Fruit fly (Drosophila melanogaster) whole organism, embryonic: Measurements from ENCODE around the gene Nsf2.

Experiments used
- CG11085 ChIP-seq: fragments of 200-800 bp; sonication (Bioruptor generic); IDR thresholded peaks from 2 replicates; pipeline ENCODE4 v1.3.6; 2022; ENCODE audit warnings: missing biosample characterization, missing genetic modification characterization
- CG11093 ChIP-seq: fragments of 200-800 bp; sonication (Bioruptor generic); IDR thresholded peaks from 3 replicates; pipeline ENCODE4 v1.3.6; 2022; ENCODE audit warnings: missing biosample characterization, missing genetic modification characterization
- CG12391 ChIP-seq: fragments of 200-800 bp; sonication (Bioruptor generic); optimal IDR thresholded peaks from 3 replicates; lab custom pipeline; 2018; ENCODE audit warnings: missing biosample characterization, mild to moderate bottlenecking, missing genetic modification characterization, moderate library complexity
- CG14050 ChIP-seq: fragments of 200-800 bp; sonication (Bioruptor generic); IDR thresholded peaks from 3 replicates; pipeline ENCODE4 v1.3.6; 2022; ENCODE audit warnings: missing biosample characterization, missing genetic modification characterization
- CG15269 ChIP-seq: fragments of 200-800 bp; sonication (Bioruptor generic); optimal IDR thresholded peaks from 2 replicates; lab custom pipeline; 2018; ENCODE audit warnings: missing biosample characterization, mild to moderate bottlenecking, missing genetic modification characterization, moderate library complexity
- CG15601 ChIP-seq: fragments of 200-800 bp; sonication (Bioruptor generic); optimal IDR thresholded peaks from 3 replicates; lab custom pipeline; 2019; ENCODE audit warnings: missing biosample characterization, mild to moderate bottlenecking, missing genetic modification characterization, moderate library complexity
- CG1603 ChIP-seq: fragments of 200-800 bp; sonication (Bioruptor generic); optimal IDR thresholded peaks from 2 replicates; lab custom pipeline; 2019; ENCODE audit warnings: missing biosample characterization, mild to moderate bottlenecking, missing genetic modification characterization, moderate library complexity
- CG16815 ChIP-seq: fragments of 200-800 bp; sonication (Bioruptor generic); optimal IDR thresholded peaks from 3 replicates; lab custom pipeline; 2017; ENCODE audit warnings: missing biosample characterization, mild to moderate bottlenecking, missing genetic modification characterization
- CG17186 ChIP-seq: fragments of 200-800 bp; sonication (Bioruptor generic); optimal IDR thresholded peaks from 3 replicates; lab custom pipeline; 2017; ENCODE audit warnings: missing biosample characterization, missing genetic modification reagents, missing genetic modification characterization
- CG17361 ChIP-seq: fragments of 200-800 bp; sonication (Bioruptor generic); IDR thresholded peaks from 3 replicates; pipeline ENCODE4 v1.3.6; 2022; ENCODE audit warnings: missing biosample characterization, missing genetic modification characterization
- CG18262 ChIP-seq: fragments of 200-800 bp; optimal IDR thresholded peaks from 3 replicates; lab custom pipeline; 2019; ENCODE audit warnings: missing biosample characterization, mild to moderate bottlenecking, missing genetic modification characterization, moderate library complexity
- CG31441 ChIP-seq: fragments of 200-800 bp; sonication (Bioruptor generic); IDR thresholded peaks from 2 replicates; pipeline ENCODE4 v1.3.6; 2022; ENCODE audit warnings: missing biosample characterization, missing genetic modification characterization
- CG3726 ChIP-seq: fragments of 200-800 bp; sonication (Bioruptor generic); IDR thresholded peaks from 3 replicates; pipeline ENCODE4, ENCODE4 v1.3.6; 2022; ENCODE audit warnings: missing biosample characterization, missing genetic modification characterization
- CG7357 ChIP-seq: fragments of 200-800 bp; sonication (Bioruptor generic); IDR thresholded peaks from 3 replicates; pipeline ENCODE4 v1.3.6; 2022; ENCODE audit warnings: missing biosample characterization, missing genetic modification characterization
- CG7556 ChIP-seq: fragments of 200-800 bp; sonication (Bioruptor generic); optimal IDR thresholded peaks from 2 replicates; lab custom pipeline; 2017; ENCODE audit warnings: missing biosample characterization, mild to moderate bottlenecking, missing genetic modification characterization
- CG7928 ChIP-seq: fragments of 200-800 bp; sonication (Bioruptor generic); optimal IDR thresholded peaks from 2 replicates; lab custom pipeline; 2017; ENCODE audit warnings: missing biosample characterization, mild to moderate bottlenecking, missing genetic modification characterization
- CG8944 ChIP-seq: fragments of 200-800 bp; sonication (Bioruptor generic); optimal IDR thresholded peaks from 3 replicates; lab custom pipeline; 2016; ENCODE audit warnings: missing biosample characterization, missing genetic modification characterization
- D19A ChIP-seq: fragments of 200-800 bp; optimal IDR thresholded peaks from 3 replicates; lab custom pipeline; 2019; ENCODE audit warnings: missing biosample characterization, mild to moderate bottlenecking, missing genetic modification characterization, moderate library complexity
- Dip3 ChIP-seq: fragments of 200-800 bp; sonication (Bioruptor generic); optimal IDR thresholded peaks from 3 replicates; lab custom pipeline; 2016; ENCODE audit warnings: missing biosample characterization, missing genetic modification characterization
- Ets65A ChIP-seq: fragments of 200-800 bp; sonication (Bioruptor generic); peaks from one replicate; lab custom pipeline; 2016; ENCODE audit warnings: missing biosample characterization, missing genetic modification characterization
- Fer1 ChIP-seq: fragments of 200-800 bp; sonication (Bioruptor generic); optimal IDR thresholded peaks from 2 replicates; lab custom pipeline; 2017; ENCODE audit warnings: missing biosample characterization, mild to moderate bottlenecking, missing genetic modification characterization
- H15 ChIP-seq: fragments of 200-800 bp; sonication (Bioruptor generic); IDR thresholded peaks from 3 replicates; pipeline ENCODE4 v1.3.6; 2022; ENCODE audit warnings: missing biosample characterization, missing genetic modification characterization
- Hr78 ChIP-seq, 2 experiments: fragments of 200-800 bp in 1 of 2; fragments of >200 bp in 1 of 2; sonication (Bioruptor generic) in 1 of 2; optimal IDR thresholded peaks; 2 replicates each; lab custom pipeline; 2017 to 2019; ENCODE audit warnings: missing biosample characterization in 2 of 2, missing genetic modification characterization in 2 of 2, mild to moderate bottlenecking in 1 of 2, moderate library complexity in 1 of 2
- Med ChIP-seq: fragments of 200-800 bp; sonication (Bioruptor generic); peaks from one replicate; lab custom pipeline; 2016; ENCODE audit warnings: missing biosample characterization, missing genetic modification characterization, mild to moderate bottlenecking, inconsistent platforms, moderate library complexity
- NfI ChIP-seq: fragments of 200-800 bp; sonication (Bioruptor generic); optimal IDR thresholded peaks from 3 replicates; lab custom pipeline; 2018; ENCODE audit warnings: missing biosample characterization, mild to moderate bottlenecking, missing genetic modification characterization, moderate library complexity
- Opbp ChIP-seq: fragments of 200-800 bp; sonication (Bioruptor generic); IDR thresholded peaks from 3 replicates; pipeline ENCODE4 v1.3.6; 2022; ENCODE audit warnings: missing biosample characterization, missing genetic modification characterization; ENCODE audit not compliant: partially characterized antibody
- Optix ChIP-seq: fragments of 200-800 bp; sonication (Bioruptor generic); IDR thresholded peaks from 3 replicates; pipeline ENCODE4 v1.3.6; 2022; ENCODE audit warnings: missing biosample characterization, missing genetic modification characterization
- Side ChIP-seq: fragments of 200-800 bp; sonication (Bioruptor generic); optimal IDR thresholded peaks from 2 replicates; lab custom pipeline; 2016; ENCODE audit warnings: missing biosample characterization, missing genetic modification characterization
- Ssrp ChIP-seq: fragments of 200-800 bp; sonication (Bioruptor generic); optimal IDR thresholded peaks from 2 replicates; lab custom pipeline; 2018; ENCODE audit warnings: missing biosample characterization, mild to moderate bottlenecking, missing genetic modification characterization, moderate library complexity
- Xrp1 ChIP-seq: fragments of 200-800 bp; sonication (Bioruptor generic); IDR thresholded peaks from 2 replicates; pipeline ENCODE4 v1.3.6; 2022; ENCODE audit warnings: missing biosample characterization, missing genetic modification characterization
- YL-1 ChIP-seq: fragments of 200-800 bp; sonication (Bioruptor generic); optimal IDR thresholded peaks from 3 replicates; lab custom pipeline; 2017; ENCODE audit warnings: missing biosample characterization, mild to moderate bottlenecking, missing genetic modification characterization
- bigmax ChIP-seq: fragments of 200-800 bp; sonication (Bioruptor generic); optimal IDR thresholded peaks from 2 replicates; lab custom pipeline; 2018; ENCODE audit warnings: missing biosample characterization, mild to moderate bottlenecking, missing genetic modification characterization
- cad ChIP-seq: fragments of >200 bp; optimal IDR thresholded peaks from 2 replicates; lab custom pipeline; 2017; ENCODE audit warnings: missing biosample characterization, missing genetic modification characterization
- crol ChIP-seq: fragments of 200-800 bp; sonication (Bioruptor generic); IDR thresholded peaks from 2 replicates; pipeline ENCODE4 v1.3.6; 2022; ENCODE audit warnings: missing biosample characterization, missing genetic modification characterization
- emc ChIP-seq: fragments of 200-800 bp; sonication (Bioruptor generic); optimal IDR thresholded peaks from 2 replicates; lab custom pipeline; 2016; ENCODE audit warnings: missing biosample characterization, missing genetic modification characterization
- en ChIP-seq: fragments of 200-800 bp; sonication (Bioruptor generic); optimal IDR thresholded peaks from 2 replicates; lab custom pipeline; 2016; ENCODE audit warnings: missing biosample characterization, missing genetic modification characterization
- gem ChIP-seq: fragments of 200-800 bp; sonication (Bioruptor generic); optimal IDR thresholded peaks from 2 replicates; lab custom pipeline; 2019; ENCODE audit warnings: missing biosample characterization, mild to moderate bottlenecking, missing genetic modification characterization, moderate library complexity
- ham ChIP-seq: fragments of 200-800 bp; sonication (Bioruptor generic); IDR thresholded peaks from 2 replicates; pipeline ENCODE4 v1.3.6; 2022; ENCODE audit warnings: missing biosample characterization, missing genetic modification characterization
- lola ChIP-seq, 3 experiments: fragments of >200 bp in 2 of 3; fragments of 200-800 bp in 1 of 3; sonication (Bioruptor generic) in 1 of 3; optimal IDR thresholded peaks; 2 replicates each; lab custom pipeline; 2017 to 2019; ENCODE audit warnings: missing biosample characterization in 3 of 3, missing genetic modification characterization in 3 of 3, mild to moderate bottlenecking in 1 of 3, moderate library complexity in 1 of 3
- lov ChIP-seq, 2 experiments: fragments of 200-800 bp in 1 of 2; fragments of >200 bp in 1 of 2; sonication (Bioruptor generic) in 1 of 2; IDR thresholded peaks in 1 of 2; optimal IDR thresholded peaks in 1 of 2; 2 replicates in 1 of 2; 3 replicates in 1 of 2; pipeline versions ENCODE4 v1.3.6 to Lab custom; 2017 to 2022; ENCODE audit warnings: missing biosample characterization in 1 of 2, missing genetic modification characterization in 1 of 2
- nmo ChIP-seq: fragments of 200-800 bp; sonication (Bioruptor generic); optimal IDR thresholded peaks from 2 replicates; lab custom pipeline; 2018; ENCODE audit warnings: missing biosample characterization, mild to moderate bottlenecking, missing genetic modification characterization, moderate library complexity
- prd ChIP-seq, 3 experiments: fragments of >200 bp in 2 of 3; fragments of 200-800 bp in 1 of 3; sonication (Bioruptor generic) in 1 of 3; optimal IDR thresholded peaks in 2 of 3; IDR thresholded peaks in 1 of 3; 2 replicates in 2 of 3; 3 replicates in 1 of 3; pipeline versions ENCODE4 v1.3.6 to Lab custom; 2017 to 2022; ENCODE audit warnings: missing biosample characterization in 1 of 3, missing genetic modification characterization in 1 of 3
- row ChIP-seq: fragments of 200-800 bp; sonication (Bioruptor generic); IDR thresholded peaks from 3 replicates; pipeline ENCODE4 v1.3.6; 2022; ENCODE audit warnings: missing biosample characterization, missing genetic modification characterization
- slou ChIP-seq: fragments of 200-800 bp; sonication (Bioruptor generic); optimal IDR thresholded peaks from 3 replicates; lab custom pipeline; 2016; ENCODE audit warnings: missing biosample characterization, missing genetic modification characterization
- sob ChIP-seq: fragments of 200-800 bp; sonication (Bioruptor generic); IDR thresholded peaks from 2 replicates; pipeline ENCODE4 v1.3.6; 2022; ENCODE audit warnings: missing biosample characterization, missing genetic modification characterization
- stwl ChIP-seq: fragments of 200-800 bp; sonication (Bioruptor generic); optimal IDR thresholded peaks from 3 replicates; lab custom pipeline; 2018; ENCODE audit warnings: missing biosample characterization, mild to moderate bottlenecking, missing genetic modification characterization, moderate library complexity
- tap ChIP-seq: fragments of 200-800 bp; optimal IDR thresholded peaks from 3 replicates; lab custom pipeline; 2019; ENCODE audit warnings: missing biosample characterization, mild to moderate bottlenecking, missing genetic modification characterization, moderate library complexity
- vnd ChIP-seq: fragments of 200-800 bp; sonication (Bioruptor generic); IDR thresholded peaks from 3 replicates; pipeline ENCODE4 v1.3.6; 2022; ENCODE audit warnings: missing biosample characterization, missing genetic modification characterization; ENCODE audit not compliant: partially characterized antibody
- wor ChIP-seq: fragments of 200-800 bp; sonication (Bioruptor generic); IDR thresholded peaks from 2 replicates; pipeline ENCODE4 v1.3.6; 2022; ENCODE audit warnings: missing biosample characterization, missing genetic modification characterization

Nsf2 gene

DNA sequence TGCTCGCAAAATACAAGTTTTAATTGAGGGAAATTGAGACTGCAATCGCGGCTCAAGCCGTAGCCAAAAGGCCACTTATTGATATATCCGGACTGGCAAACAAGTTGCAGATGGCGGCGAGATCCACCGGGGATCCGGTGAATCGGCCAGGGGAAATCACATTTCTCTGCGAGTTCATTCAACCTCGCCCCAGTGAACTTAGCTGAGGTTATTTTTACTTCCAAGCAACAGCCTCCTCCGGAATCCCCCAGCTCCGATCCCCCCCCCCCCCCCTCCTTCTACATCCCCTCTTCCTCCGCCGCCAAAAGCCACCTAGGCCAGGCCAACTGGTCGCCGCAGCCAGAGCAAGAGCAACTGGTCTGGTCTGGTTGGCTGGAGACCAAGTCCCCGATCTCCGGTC lies 30.5 kb downstream of the Nsf2 start:
- TF ChIP-seq CG15601 (tag; lab: Kevin White, UChicago) (no peak), CG31441 (GFP tag; lab: Robert Waterston, UW) (no peak), sob (GFP tag; lab: Robert Waterston, UW) (no peak), prd (optimal IDR thresholded peaks at IDR 0.05; lab: Kevin White, UChicago) (no peak), prd (GFP tag; IDR thresholded peaks at IDR 0.05; lab: Robert Waterston, UW) (no peak), stwl (tag; lab: Kevin White, UChicago) (no peak), Opbp (no peak), lov (optimal IDR thresholded peaks at IDR 0.05; lab: Kevin White, UChicago) (no peak), lov (GFP tag; IDR thresholded peaks at IDR 0.05; lab: Robert Waterston, UW) (no peak), CG12391 (no peak), crol (peak; percentile 59), Ets65A (GFP tag; lab: Kevin White, UChicago) (peak; percentile 26), Side (GFP tag; lab: Kevin White, UChicago) (no peak), Ssrp (no peak), CG11093 (GFP tag; lab: Robert Waterston, UW) (no peak), NfI (GFP tag; lab: Kevin White, UChicago) (no peak), vnd (GFP tag; lab: Robert Waterston, UW) (no peak)
- TF ChIP-seq, all 482 proteins: peak for 2

DNA sequence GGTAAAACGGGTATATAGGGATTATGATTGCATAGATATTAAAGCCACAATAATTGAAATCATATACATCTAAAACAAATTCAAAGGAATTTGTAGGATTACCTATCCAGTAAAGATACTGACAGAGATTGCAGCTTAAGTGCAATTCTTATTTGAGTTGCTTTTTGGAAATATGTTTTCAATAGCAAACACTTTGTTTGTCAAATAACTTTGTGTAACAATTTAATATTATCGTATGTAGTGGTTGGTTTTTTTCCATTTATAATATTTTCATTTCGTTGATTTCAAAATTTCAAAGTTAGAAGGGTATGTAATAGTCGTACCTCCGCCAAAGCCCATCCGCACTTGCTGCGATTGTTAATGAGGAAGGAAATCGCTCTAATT lies 31.1 kb downstream of the Nsf2 start:
- TF ChIP-seq Med (GFP tag; lab: Kevin White, UChicago) (no peak), CG7357 (no peak), CG17361 (GFP tag; lab: Robert Waterston, UW) (0 out of 3 replicates have a peak, but pooled peaks have one; percentile 23), YL-1 (GFP tag; lab: Kevin White, UChicago) (no peak), CG7928 (GFP tag; lab: Kevin White, UChicago) (no peak), CG15269 (tag; lab: Kevin White, UChicago) (no peak), Fer1 (GFP tag; lab: Kevin White, UChicago) (no peak), en (no peak), CG7556 (peak; percentile 19), H15 (GFP tag; lab: Robert Waterston, UW) (no peak), tap (no peak), row (GFP tag; lab: Robert Waterston, UW) (0 out of 3 replicates have a peak, but pooled peaks have one; percentile 17), Dip3 (GFP tag; lab: Kevin White, UChicago) (no peak), D19A (tag; lab: Kevin White, UChicago) (peak; percentile 13), CG3726 (no peak), wor (GFP tag; lab: Robert Waterston, UW) (no peak), lola (GFP tag; optimal IDR thresholded peaks at IDR 0.05; lab: Kevin White, UChicago) (peak in 1 of 3 experiments; percentile 0), Hr78 (GFP tag; optimal IDR thresholded peaks at IDR 0.05; lab: Kevin White, UChicago) (no peak), emc (no peak), CG1603 (tag; lab: Kevin White, UChicago) (no peak), Optix (GFP tag; lab: Robert Waterston, UW) (no peak), CG11085 (GFP tag; lab: Robert Waterston, UW) (no peak), CG16815 (GFP tag; lab: Kevin White, UChicago) (no peak), CG8944 (no peak), prd (optimal IDR thresholded peaks at IDR 0.05; lab: Kevin White, UChicago) (no peak), prd (GFP tag; IDR thresholded peaks at IDR 0.05; lab: Robert Waterston, UW) (0 out of 3 replicates have a peak, but pooled peaks have one; percentile 19), gem (peak; percentile 34), CG14050 (GFP tag; lab: Robert Waterston, UW) (no peak), Xrp1 (GFP tag; lab: Robert Waterston, UW) (peak; percentile 11; the same call in 1 of the 2 replicates), slou (no peak), CG17186 (no peak), nmo (GFP tag; lab: Kevin White, UChicago) (peak; percentile 21), cad (no peak), CG18262 (tag; lab: Kevin White, UChicago) (peak; percentile 12), bigmax (GFP tag; lab: Kevin White, UChicago) (no peak), ham (GFP tag; lab: Robert Waterston, UW) (no peak)
